Worm (Caenorhabditis elegans) whole organism, L3 larva: Measurements from ENCODE around the gene F48F5.8.

Experiments used
- nfya-1 ChIP-seq: sonication (generic microtip); optimal IDR thresholded peaks from 2 replicates; lab custom pipeline; 2017; ENCODE audit warnings: missing genetic modification characterization, mild to moderate bottlenecking, missing compliant biosample characterization, antibody characterized with exemption, moderate library complexity; ENCODE audit not compliant: insufficient read depth
- snpc-4 ChIP-seq: fragments of 150-350 bp; optimal IDR thresholded peaks from 2 replicates; lab custom pipeline; 2014; ENCODE audit warnings: missing biosample characterization, missing genetic modification characterization

- TF ChIP-seq nfya-1: peak; percentile 35
- TF ChIP-seq snpc-4 (tag; lab: Kevin White, UChicago): peak; percentile 96
Measured at ce11 chrV:20455637-20456036, 30.5 kb downstream of the F48F5.8 start.
